Worm (Caenorhabditis elegans): ENCODE data around the gene sru-8.

sru-8 gene

DNA sequence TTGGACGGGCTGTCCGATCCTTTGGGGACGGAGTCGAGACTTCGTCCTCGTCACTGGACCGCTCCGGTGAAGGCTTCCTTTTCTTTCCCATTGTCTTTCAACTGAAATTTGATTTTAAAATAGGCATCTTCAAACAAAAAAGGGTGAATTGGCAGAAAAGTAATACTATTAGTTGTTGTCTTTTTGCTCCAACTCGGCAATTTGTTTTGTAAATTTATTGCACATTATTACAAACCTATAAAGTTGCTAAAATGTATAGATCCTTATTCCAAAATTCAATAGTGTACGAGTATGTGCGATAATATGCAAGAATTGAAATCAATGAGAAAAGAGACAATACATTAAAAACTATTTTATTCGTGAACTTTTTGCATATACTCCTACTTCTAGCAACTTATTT is 16.2 kb downstream of the sru-8 start, which contains the start of gene lsy-12:
lsy-12 (minus strand) TSS at position 101 of the 400 bp plus-strand sequence.
- no peak for TF ChIP-seq tbx-37 (GFP tag; conservative IDR thresholded peaks at IDR 0.05)
- no peak for TF ChIP-seq ceh-36 (tag; optimal IDR thresholded peaks at IDR 0.05)
- no peak for TF ChIP-seq sea-1 (GFP tag; conservative IDR thresholded peaks at IDR 0.05)
- no peak for TF ChIP-seq ceh-13 (GFP tag; optimal IDR thresholded peaks at IDR 0.05)
- no peak for TF ChIP-seq hmg-4 (GFP tag; optimal IDR thresholded peaks at IDR 0.05)
- TF ChIP-seq aly-1 (tag; optimal IDR thresholded peaks at IDR 0.05) = no peak
- no peak for TF ChIP-seq F13C5.2 (tag; optimal IDR thresholded peaks at IDR 0.05)
- no peak for TF ChIP-seq hmbx-1 (tag; optimal IDR thresholded peaks at IDR 0.05)
- no peak for TF ChIP-seq flt-1 (GFP tag; IDR thresholded peaks at IDR 0.05)

DNA sequence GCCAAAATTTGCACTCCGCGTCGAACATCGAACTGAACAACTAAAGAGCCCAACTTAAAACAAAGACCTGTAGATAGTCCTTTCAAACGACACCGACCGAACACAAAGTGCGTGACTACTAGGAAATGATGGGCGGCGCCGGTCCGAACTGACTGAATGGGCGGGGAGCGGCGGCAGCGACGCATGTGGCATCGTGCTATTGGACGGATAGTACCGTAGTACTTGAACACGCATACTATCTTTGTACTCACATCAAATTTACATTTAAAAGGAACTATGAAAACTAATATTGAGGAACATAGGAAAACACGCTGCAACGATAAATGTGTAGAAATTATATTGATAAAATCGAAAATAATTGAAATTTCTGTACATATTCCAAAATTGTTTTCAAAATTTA is 16.7 kb downstream of the sru-8 start:
- TF ChIP-seq scrt-1 (GFP tag; IDR thresholded peaks at IDR 0.05) = no peak
- no peak for TF ChIP-seq ceh-13 (GFP tag; optimal IDR thresholded peaks at IDR 0.05)
- no peak for TF ChIP-seq flt-1 (GFP tag; IDR thresholded peaks at IDR 0.05)
- TF ChIP-seq aly-1 (tag; optimal IDR thresholded peaks at IDR 0.05) = no peak
- TF ChIP-seq hmg-4 (GFP tag; optimal IDR thresholded peaks at IDR 0.05) = no peak
- TF ChIP-seq tra-4 (tag; optimal IDR thresholded peaks at IDR 0.05) = no peak
- TF ChIP-seq B0310.2 (tag; optimal IDR thresholded peaks at IDR 0.05) = no peak
- no peak for TF ChIP-seq hnd-1 (tag; optimal IDR thresholded peaks at IDR 0.05)
- no peak for TF ChIP-seq tbx-37 (GFP tag; conservative IDR thresholded peaks at IDR 0.05)
- no peak for TF ChIP-seq hmbx-1 (tag; optimal IDR thresholded peaks at IDR 0.05)

- TF ChIP-seq hnd-1 (tag; optimal IDR thresholded peaks at IDR 0.05) (no peak), ceh-36 (tag; optimal IDR thresholded peaks at IDR 0.05) (no peak), scrt-1 (GFP tag; IDR thresholded peaks at IDR 0.05) (no peak), sea-1 (GFP tag; conservative IDR thresholded peaks at IDR 0.05) (no peak), tra-4 (tag; optimal IDR thresholded peaks at IDR 0.05) (no peak), pes-1 (GFP tag; IDR thresholded peaks at IDR 0.05) (no peak), hmg-4 (GFP tag; optimal IDR thresholded peaks at IDR 0.05) (no peak), hmbx-1 (tag; optimal IDR thresholded peaks at IDR 0.05) (no peak), ets-7 (tag; optimal IDR thresholded peaks at IDR 0.05) (no peak), aly-1 (tag; optimal IDR thresholded peaks at IDR 0.05) (no peak), tbx-11 (GFP tag; IDR thresholded peaks at IDR 0.05) (no peak), F13C5.2 (tag; optimal IDR thresholded peaks at IDR 0.05) (no peak)
These were observed 24.6 kb downstream of the sru-8 start, which contains the start of gene srab-17 for ce11 chrV:9868311-9868710. TSS of gene srab-17 (minus strand) at chrV:9868411.

DNA sequence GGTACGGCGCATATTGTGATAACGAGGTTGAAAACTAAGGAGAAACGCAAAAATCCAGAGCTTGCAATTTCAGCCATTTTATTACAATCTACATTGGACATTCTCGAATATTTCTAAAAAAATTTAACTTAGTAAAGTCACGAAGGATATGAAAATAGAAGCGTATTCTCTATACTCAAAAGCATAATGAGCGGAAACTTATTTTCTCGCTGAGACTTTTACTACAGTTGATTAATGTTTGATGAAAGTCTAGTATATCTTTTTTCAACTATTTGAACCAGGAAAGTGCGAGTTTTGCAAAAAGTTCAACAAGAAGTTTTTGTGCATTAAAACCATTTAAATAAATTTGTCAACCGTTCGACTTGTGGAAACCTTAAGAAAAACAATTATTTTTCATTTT is 27.7 kb downstream of the sru-8 start, which contains the start of gene srab-18:
srab-18 (minus strand) TSS at position 101 of the 400 bp plus-strand sequence.
- no peak for TF ChIP-seq tra-4 (tag; optimal IDR thresholded peaks at IDR 0.05)
- TF ChIP-seq ceh-13 (GFP tag; optimal IDR thresholded peaks at IDR 0.05) = no peak
- TF ChIP-seq hnd-1 (tag; optimal IDR thresholded peaks at IDR 0.05) = no peak
- no peak for TF ChIP-seq ama-1 (optimal IDR thresholded peaks at IDR 0.05)
- no peak for TF ChIP-seq aly-1 (tag; optimal IDR thresholded peaks at IDR 0.05)
- no peak for TF ChIP-seq tbx-37 (GFP tag; conservative IDR thresholded peaks at IDR 0.05)
- no peak for TF ChIP-seq B0310.2 (tag; optimal IDR thresholded peaks at IDR 0.05)
- TF ChIP-seq ceh-36 (tag; optimal IDR thresholded peaks at IDR 0.05) = no peak
- no peak for TF ChIP-seq hmbx-1 (tag; optimal IDR thresholded peaks at IDR 0.05)
- TF ChIP-seq hmg-4 (GFP tag; optimal IDR thresholded peaks at IDR 0.05) = no peak
- TF ChIP-seq sea-1 (GFP tag; conservative IDR thresholded peaks at IDR 0.05) = no peak
- no peak for TF ChIP-seq scrt-1 (GFP tag; IDR thresholded peaks at IDR 0.05)
- no peak for TF ChIP-seq pes-1 (GFP tag; IDR thresholded peaks at IDR 0.05)
- TF ChIP-seq flt-1 (GFP tag; IDR thresholded peaks at IDR 0.05) = no peak
- TF ChIP-seq ets-7 (tag; optimal IDR thresholded peaks at IDR 0.05) = no peak
- no peak for TF ChIP-seq F13C5.2 (tag; optimal IDR thresholded peaks at IDR 0.05)
- no peak for TF ChIP-seq tbx-11 (GFP tag; IDR thresholded peaks at IDR 0.05)

DNA sequence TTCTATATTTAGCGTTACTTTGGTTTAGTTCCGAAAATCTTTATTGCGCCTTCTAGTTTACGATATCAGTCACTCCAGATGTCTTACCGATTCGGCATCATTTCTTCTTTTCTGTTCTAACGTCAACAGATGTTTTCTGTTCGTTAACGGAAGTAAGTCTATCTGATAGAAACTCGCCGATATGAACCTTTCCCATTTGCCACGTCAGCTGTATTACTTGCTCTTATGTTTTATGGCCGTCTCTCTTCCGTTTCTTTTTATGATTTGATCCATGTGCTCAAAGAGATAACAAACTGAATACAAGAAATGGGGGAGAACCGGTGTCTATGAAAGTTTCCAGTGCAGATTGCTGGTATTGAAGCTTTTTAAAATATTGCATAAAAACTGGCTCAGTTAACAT is 35.7 kb downstream of the sru-8 start, which contains the start of gene srab-26:
srab-26 (minus strand) TSS at position 101 of the 400 bp plus-strand sequence.
- TF ChIP-seq tra-4 (tag; optimal IDR thresholded peaks at IDR 0.05) (no peak), F13C5.2 (tag; optimal IDR thresholded peaks at IDR 0.05) (no peak), B0310.2 (tag; optimal IDR thresholded peaks at IDR 0.05) (no peak), tbx-11 (GFP tag; IDR thresholded peaks at IDR 0.05) (no peak), hmg-4 (GFP tag; optimal IDR thresholded peaks at IDR 0.05) (no peak), tbx-37 (GFP tag; conservative IDR thresholded peaks at IDR 0.05) (no peak), aly-1 (tag; optimal IDR thresholded peaks at IDR 0.05) (no peak)

- TF ChIP-seq F13C5.2 (tag; optimal IDR thresholded peaks at IDR 0.05) = no peak
These were observed 36.2 kb downstream of the sru-8 start, which contains the start of gene sdz-31 for ce11 chrV:9879867-9880266. TSS of gene sdz-31 (plus strand) at chrV:9880167.

DNA sequence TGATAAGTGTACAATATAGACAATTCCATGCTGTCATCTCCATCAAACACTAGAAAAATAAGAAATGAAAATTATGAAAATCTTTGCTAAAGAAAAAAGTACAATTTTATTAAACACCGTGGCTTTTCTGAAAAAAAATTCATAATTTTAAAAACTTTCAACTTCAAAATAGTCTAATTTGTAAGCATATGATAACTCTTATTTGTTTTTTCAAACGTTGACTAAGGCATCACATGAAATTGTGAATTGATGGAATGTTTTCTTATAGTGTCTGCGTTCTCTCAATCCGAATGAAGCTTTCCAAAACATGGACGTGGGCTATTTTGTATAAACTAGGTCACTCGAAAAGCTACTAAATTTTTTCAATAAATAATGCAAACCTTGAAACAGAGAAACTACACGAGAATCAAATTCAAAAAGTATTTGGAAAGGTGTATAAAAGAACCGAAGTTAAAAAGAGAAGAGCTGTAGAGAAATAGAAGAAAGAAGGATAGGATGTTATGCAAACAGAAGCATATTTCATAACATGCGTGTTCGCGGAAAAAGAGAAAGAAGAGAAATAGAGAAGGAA is 42.3 kb downstream of the sru-8 start, which contains the start of gene clp-9:
clp-9 (minus strand) TSS at position 51 of the 571 bp plus-strand sequence.
- no peak for TF ChIP-seq pes-1 (GFP tag; IDR thresholded peaks at IDR 0.05)
- no peak for TF ChIP-seq hmbx-1 (tag; optimal IDR thresholded peaks at IDR 0.05)
- no peak for TF ChIP-seq ceh-36 (tag; optimal IDR thresholded peaks at IDR 0.05)
- TF ChIP-seq sea-1 (GFP tag; conservative IDR thresholded peaks at IDR 0.05) = no peak
- no peak for TF ChIP-seq tra-4 (tag; optimal IDR thresholded peaks at IDR 0.05)
- no peak for TF ChIP-seq hmg-4 (GFP tag; optimal IDR thresholded peaks at IDR 0.05)
- TF ChIP-seq hnd-1 (tag; optimal IDR thresholded peaks at IDR 0.05) = no peak
- TF ChIP-seq ceh-13 (GFP tag; optimal IDR thresholded peaks at IDR 0.05) = no peak
- TF ChIP-seq tbx-11 (GFP tag; IDR thresholded peaks at IDR 0.05) = no peak
- TF ChIP-seq B0310.2 (tag; optimal IDR thresholded peaks at IDR 0.05) = no peak
- TF ChIP-seq tbx-37 (GFP tag; conservative IDR thresholded peaks at IDR 0.05) = no peak

DNA sequence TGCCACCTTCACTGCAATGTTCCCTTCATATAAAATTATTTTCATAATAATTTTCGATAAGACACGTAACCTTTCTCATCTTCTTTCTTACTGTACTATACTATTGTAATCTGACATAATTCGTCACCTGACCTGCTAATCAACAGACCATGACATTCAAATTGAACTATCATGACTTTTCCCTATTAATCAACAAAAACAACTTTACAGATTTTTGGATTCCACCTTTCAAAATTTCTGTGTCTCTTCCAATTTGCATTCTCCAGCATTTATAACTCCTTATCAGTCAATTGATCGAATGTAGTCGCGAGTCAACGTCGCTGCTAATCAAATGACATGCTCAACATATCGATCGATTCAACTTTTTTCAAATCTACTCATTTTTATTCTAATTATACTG is 46.0 kb downstream of the sru-8 start, which contains the start of gene fshr-1:
fshr-1 (plus strand) TSS at position 209 of the 400 bp plus-strand sequence.
- no peak for TF ChIP-seq flt-1 (GFP tag; IDR thresholded peaks at IDR 0.05)
- TF ChIP-seq hmg-4 (GFP tag; optimal IDR thresholded peaks at IDR 0.05) = no peak
- no peak for TF ChIP-seq ama-1 (optimal IDR thresholded peaks at IDR 0.05)
- TF ChIP-seq aly-1 (tag; optimal IDR thresholded peaks at IDR 0.05) = no peak
- no peak for TF ChIP-seq scrt-1 (GFP tag; IDR thresholded peaks at IDR 0.05)
- TF ChIP-seq pes-1 (GFP tag; IDR thresholded peaks at IDR 0.05) = no peak
- no peak for TF ChIP-seq ets-7 (tag; optimal IDR thresholded peaks at IDR 0.05)
- no peak for TF ChIP-seq F13C5.2 (tag; optimal IDR thresholded peaks at IDR 0.05)
- TF ChIP-seq ceh-13 (GFP tag; optimal IDR thresholded peaks at IDR 0.05) = no peak
- no peak for TF ChIP-seq sea-1 (GFP tag; conservative IDR thresholded peaks at IDR 0.05)
- no peak for TF ChIP-seq hnd-1 (tag; optimal IDR thresholded peaks at IDR 0.05)
- TF ChIP-seq ceh-36 (tag; optimal IDR thresholded peaks at IDR 0.05) = no peak
- no peak for TF ChIP-seq tbx-37 (GFP tag; conservative IDR thresholded peaks at IDR 0.05)
- TF ChIP-seq tra-4 (tag; optimal IDR thresholded peaks at IDR 0.05) = no peak
- no peak for TF ChIP-seq hmbx-1 (tag; optimal IDR thresholded peaks at IDR 0.05)
- no peak for TF ChIP-seq B0310.2 (tag; optimal IDR thresholded peaks at IDR 0.05)
- no peak for TF ChIP-seq tbx-11 (GFP tag; IDR thresholded peaks at IDR 0.05)

Data from whole organism, early embryonic.